Worm (Caenorhabditis elegans) whole organism, young adult: ENCODE measurements around the gene cul-2.
A peak's percentile ranks its signal among the peaks of the same experiment; 100 is the strongest.

ENCODE experiments used
- B0019.2 ChIP-seq: fragments of 200-800 bp; sonication (Bioruptor generic); conservative IDR thresholded peaks from 2 replicates; pipeline ENCODE4 v1.3.6; 2022; ENCODE audit warnings: missing genetic modification reagents, missing genetic modification characterization, missing compliant biosample characterization
- B0261.1 ChIP-seq: sonication (generic microtip); optimal IDR thresholded peaks from 2 replicates; lab custom pipeline; 2016; ENCODE audit warnings: mild to moderate bottlenecking, missing genetic modification characterization, moderate library complexity, missing compliant biosample characterization
- B0336.3 ChIP-seq: fragments of 200-800 bp; sonication (Bioruptor generic); IDR thresholded peaks from 2 replicates; pipeline ENCODE4 v1.3.6; 2022; ENCODE audit warnings: missing genetic modification characterization, missing compliant biosample characterization
- F23B12.7 ChIP-seq: sonication (generic microtip); optimal IDR thresholded peaks from 2 replicates; lab custom pipeline; 2017; ENCODE audit warnings: missing genetic modification characterization, mild to moderate bottlenecking, missing compliant biosample characterization, antibody characterized with exemption, moderate library complexity; ENCODE audit not compliant: insufficient read depth
- F57A8.1 ChIP-seq: fragments of 200-800 bp; sonication (Bioruptor generic); optimal IDR thresholded peaks from 2 replicates; lab custom pipeline; 2018; ENCODE audit warnings: mild to moderate bottlenecking, missing genetic modification characterization, moderate library complexity, missing compliant biosample characterization
- F57C9.4 ChIP-seq: sonication (generic microtip); optimal IDR thresholded peaks from 2 replicates; lab custom pipeline; 2017; ENCODE audit warnings: mild to moderate bottlenecking, missing genetic modification characterization, missing compliant biosample characterization
- K12H6.12 ChIP-seq: fragments of 200-800 bp; sonication (Bioruptor generic); optimal IDR thresholded peaks from 2 replicates; lab custom pipeline; 2018; ENCODE audit warnings: mild to moderate bottlenecking, missing genetic modification characterization, missing compliant biosample characterization
- T07F8.4 ChIP-seq: sonication (generic microtip); optimal IDR thresholded peaks from 2 replicates; lab custom pipeline; 2016; ENCODE audit warnings: mild to moderate bottlenecking, missing genetic modification characterization, moderate library complexity, missing compliant biosample characterization
- Y53F4B.3 ChIP-seq: fragments of 200-800 bp; sonication (Bioruptor generic); IDR thresholded peaks from 2 replicates; pipeline ENCODE4 v1.3.6; 2022; ENCODE audit warnings: missing genetic modification reagents, missing genetic modification characterization, missing compliant biosample characterization
- Y53G8AR.9 ChIP-seq: fragments of 200-800 bp; sonication (Bioruptor generic); conservative IDR thresholded peaks from 2 replicates; pipeline ENCODE4 v1.3.6; 2022; ENCODE audit warnings: missing genetic modification reagents, missing genetic modification characterization, missing compliant biosample characterization
- Y67H2A.10 ChIP-seq: fragments of 200-800 bp; sonication (Bioruptor generic); conservative IDR thresholded peaks from 2 replicates; pipeline ENCODE4 v1.3.6; 2022; ENCODE audit warnings: missing genetic modification reagents, missing genetic modification characterization, missing compliant biosample characterization
- akir-1 ChIP-seq: fragments of 200-800 bp; sonication (Bioruptor generic); optimal IDR thresholded peaks from 2 replicates; lab custom pipeline; 2018; ENCODE audit warnings: mild to moderate bottlenecking, missing genetic modification characterization, moderate library complexity, missing compliant biosample characterization
- athp-1 ChIP-seq: sonication (generic microtip); optimal IDR thresholded peaks from 2 replicates; lab custom pipeline; 2017; ENCODE audit warnings: mild to moderate bottlenecking, missing genetic modification characterization, missing compliant biosample characterization
- cebp-1 ChIP-seq, 2 experiments: fragments of 200-800 bp in 1 of 2; sonication (Bioruptor generic) in 1 of 2; sonication (generic microtip) in 1 of 2; IDR thresholded peaks in 1 of 2; optimal IDR thresholded peaks in 1 of 2; 2 replicates each; pipeline versions ENCODE4 v1.3.6 to Lab custom; 2017 to 2022; ENCODE audit warnings: missing compliant biosample characterization in 2 of 2, missing genetic modification characterization in 2 of 2, mild to moderate bottlenecking in 1 of 2, missing genetic modification reagents in 1 of 2, moderate library complexity in 1 of 2
- ceh-100 ChIP-seq: fragments of 200-800 bp; sonication (Bioruptor generic); IDR thresholded peaks from 2 replicates; pipeline ENCODE4 v1.3.6; 2022; ENCODE audit warnings: missing genetic modification reagents, missing genetic modification characterization, missing compliant biosample characterization
- ceh-79 ChIP-seq: sonication (generic microtip); optimal IDR thresholded peaks from 2 replicates; lab custom pipeline; 2017; ENCODE audit warnings: mild to moderate bottlenecking, missing genetic modification characterization, missing compliant biosample characterization
- chd-7 ChIP-seq: sonication (generic microtip); optimal IDR thresholded peaks from 2 replicates; lab custom pipeline; 2016; ENCODE audit warnings: mild to moderate bottlenecking, missing genetic modification characterization, moderate library complexity, missing compliant biosample characterization
- dpff-1 ChIP-seq: sonication (generic microtip); optimal IDR thresholded peaks from 2 replicates; lab custom pipeline; 2017; ENCODE audit warnings: mild to moderate bottlenecking, missing genetic modification characterization, missing compliant biosample characterization
- dpl-1 ChIP-seq: fragments of 150-350 bp; optimal IDR thresholded peaks from 2 replicates; lab custom pipeline; 2014; ENCODE audit warnings: missing biosample characterization, missing genetic modification reagents, missing genetic modification characterization
- efl-1 ChIP-seq: fragments of 150-350 bp; optimal IDR thresholded peaks from 2 replicates; lab custom pipeline; 2014; ENCODE audit warnings: missing biosample characterization, missing genetic modification reagents, missing genetic modification characterization
- egl-18 ChIP-seq: fragments of 200-800 bp; sonication (Bioruptor generic); IDR thresholded peaks from 2 replicates; pipeline ENCODE4 v1.3.6; 2022; ENCODE audit warnings: missing genetic modification reagents, missing genetic modification characterization, missing compliant biosample characterization
- egrh-3 ChIP-seq: fragments of 200-800 bp; sonication (Bioruptor generic); IDR thresholded peaks from 2 replicates; pipeline ENCODE4 v1.3.6; 2022; ENCODE audit warnings: missing genetic modification reagents, missing genetic modification characterization, missing compliant biosample characterization
- ets-4 ChIP-seq: fragments of 200-800 bp; sonication (Bioruptor generic); optimal IDR thresholded peaks from 2 replicates; lab custom pipeline; 2018; ENCODE audit warnings: mild to moderate bottlenecking, missing genetic modification characterization, missing compliant biosample characterization
- him-1 ChIP-seq: sonication (generic microtip); optimal IDR thresholded peaks from 2 replicates; lab custom pipeline; 2016; ENCODE audit warnings: missing genotype, missing genetic modification reagents, missing genetic modification characterization, missing compliant biosample characterization
- hlh-26 ChIP-seq: fragments of 200-800 bp; sonication (Bioruptor generic); conservative IDR thresholded peaks from 2 replicates; pipeline ENCODE4 v1.3.6; 2022; ENCODE audit warnings: missing genetic modification reagents, missing genetic modification characterization, missing compliant biosample characterization
- hmg-20 ChIP-seq: fragments of 200-800 bp; sonication (Bioruptor generic); IDR thresholded peaks from 2 replicates; pipeline ENCODE4 v1.3.6; 2022; ENCODE audit warnings: missing genetic modification reagents, missing genetic modification characterization, missing compliant biosample characterization
- hsf-1 ChIP-seq: fragments of 200-800 bp; sonication (Bioruptor generic); IDR thresholded peaks from 2 replicates; pipeline ENCODE4 v1.3.6; 2022; ENCODE audit warnings: missing genetic modification reagents, missing genetic modification characterization, missing compliant biosample characterization
- lin-26 ChIP-seq: fragments of 200-800 bp; sonication (Bioruptor generic); IDR thresholded peaks from 2 replicates; pipeline ENCODE4 v1.3.6; 2022; ENCODE audit warnings: missing genetic modification reagents, missing genetic modification characterization, missing compliant biosample characterization
- lin-35 ChIP-seq, 3 experiments: fragments of 150-350 bp in 2 of 3; sonication (generic microtip) in 1 of 3; optimal IDR thresholded peaks; 2 replicates each; lab custom pipeline; 2014 to 2018; ENCODE audit warnings: missing biosample characterization in 3 of 3, missing genetic modification characterization in 3 of 3, missing genetic modification reagents in 3 of 3
- lin-40 ChIP-seq: sonication (generic microtip); optimal IDR thresholded peaks from 2 replicates; lab custom pipeline; 2016; ENCODE audit warnings: missing genetic modification characterization, mild to moderate bottlenecking, missing compliant biosample characterization, missing genotype, missing genetic modification reagents
- lir-1 ChIP-seq: fragments of 200-800 bp; sonication (Bioruptor generic); conservative IDR thresholded peaks from 2 replicates; pipeline ENCODE4 v1.3.6; 2022; ENCODE audit warnings: missing genetic modification reagents, missing genetic modification characterization, missing compliant biosample characterization
- madf-10 ChIP-seq: sonication (generic microtip); optimal IDR thresholded peaks from 2 replicates; lab custom pipeline; 2016; ENCODE audit warnings: mild to moderate bottlenecking, missing genetic modification characterization, missing compliant biosample characterization
- mcd-1 ChIP-seq: fragments of 200-800 bp; sonication (Bioruptor generic); IDR thresholded peaks from 2 replicates; pipeline ENCODE4 v1.3.6; 2022; ENCODE audit warnings: missing genetic modification reagents, missing genetic modification characterization, missing compliant biosample characterization
- rcor-1 ChIP-seq: fragments of 200-800 bp; sonication (Bioruptor generic); IDR thresholded peaks from 2 replicates; pipeline ENCODE4 v1.3.6; 2022; ENCODE audit warnings: missing genetic modification reagents, missing genetic modification characterization, missing compliant biosample characterization
- rpc-1 ChIP-seq, 2 experiments: fragments of 150-350 bp in 1 of 2; sonication (generic microtip) in 1 of 2; optimal IDR thresholded peaks; 2 replicates each; lab custom pipeline; 2014 to 2018; ENCODE audit warnings: missing biosample characterization in 1 of 2, missing genetic modification characterization in 1 of 2, missing genetic modification reagents in 1 of 2, missing genotype in 1 of 2
- sea-2 ChIP-seq: fragments of 200-800 bp; sonication (Bioruptor generic); IDR thresholded peaks from 2 replicates; pipeline ENCODE4 v1.3.6; 2022; ENCODE audit warnings: missing genetic modification characterization, missing compliant biosample characterization
- snpc-1.3 ChIP-seq: sonication (generic microtip); optimal IDR thresholded peaks from 2 replicates; lab custom pipeline; 2017; ENCODE audit warnings: missing genetic modification characterization, mild to moderate bottlenecking, missing compliant biosample characterization, antibody characterized with exemption, moderate library complexity, missing genotype, missing genetic modification reagents; ENCODE audit not compliant: insufficient read depth
- snpc-4 ChIP-seq, 5 experiments: fragments of 150-350 bp in 1 of 5; sonication (generic microtip) in 4 of 5; optimal IDR thresholded peaks; 2 replicates each; lab custom pipeline; 2014 to 2018; ENCODE audit warnings: missing genetic modification characterization in 5 of 5, missing biosample characterization in 3 of 5, antibody characterized with exemption in 2 of 5, mild to moderate bottlenecking in 2 of 5, missing compliant biosample characterization in 2 of 5, missing genotype in 2 of 5, moderate library complexity in 2 of 5, missing genetic modification reagents in 1 of 5
- tlf-1 ChIP-seq: fragments of 200-800 bp; sonication (Bioruptor generic); optimal IDR thresholded peaks from 2 replicates; lab custom pipeline; 2018; ENCODE audit warnings: mild to moderate bottlenecking, missing genetic modification characterization, missing compliant biosample characterization
- unc-130 ChIP-seq: sonication (generic microtip); optimal IDR thresholded peaks from 2 replicates; lab custom pipeline; 2016; ENCODE audit warnings: missing genetic modification reagents, missing genetic modification characterization, missing compliant biosample characterization
- zfh-2 ChIP-seq: fragments of 200-800 bp; sonication (Bioruptor generic); conservative IDR thresholded peaks from 2 replicates; pipeline ENCODE4 v1.3.6; 2022; ENCODE audit warnings: missing genetic modification reagents, missing genetic modification characterization, missing compliant biosample characterization
- ztf-25 ChIP-seq: fragments of 200-800 bp; sonication (Bioruptor generic); IDR thresholded peaks from 2 replicates; pipeline ENCODE4 v1.3.6; 2022; ENCODE audit warnings: missing genetic modification reagents, missing genetic modification characterization, missing compliant biosample characterization

cul-2 gene

DNA sequence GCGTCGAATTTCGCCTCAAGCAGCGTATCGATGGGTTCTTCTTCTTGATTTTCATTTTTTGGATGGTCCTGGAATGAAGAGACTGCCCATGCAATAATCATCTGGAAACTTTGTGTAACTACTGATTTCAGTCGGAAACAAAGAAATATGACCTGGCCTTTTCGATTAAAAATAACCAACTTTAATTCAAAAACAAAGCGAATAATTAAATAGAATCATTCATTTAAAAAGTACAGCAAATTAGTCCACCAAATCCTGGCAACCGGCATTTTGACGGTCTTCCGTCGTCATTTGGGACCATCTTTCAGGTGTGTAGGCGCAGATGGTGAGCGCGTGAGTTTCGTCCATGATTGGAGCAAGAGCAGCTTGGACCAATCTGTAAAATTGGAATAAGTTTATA lies 45.5 kb upstream of the cul-2 start, which contains the start of gene acbp-5:
Gene acbp-5, minus strand, starts transcription at position 101 of the 400 bp plus-strand sequence.
- TF ChIP-seq lin-35 (GFP tag; optimal IDR thresholded peaks at IDR 0.05; lab: Kevin White, UChicago) = no peak
- TF ChIP-seq akir-1 (GFP tag; lab: Kevin White, UChicago) = no peak
- TF ChIP-seq Y67H2A.10 (GFP tag; lab: Robert Waterston, UW) = no peak
- TF ChIP-seq ceh-100 (GFP tag; lab: Robert Waterston, UW) = no peak
- TF ChIP-seq dpff-1 (tag; lab: Kevin White, UChicago) = no peak
- TF ChIP-seq ceh-79 (tag; lab: Kevin White, UChicago) = no peak
- no peak for TF ChIP-seq athp-1
- no peak for TF ChIP-seq madf-10 (tag; lab: Kevin White, UChicago)

- TF ChIP-seq F57A8.1 (GFP tag; lab: Kevin White, UChicago) (no peak), lin-26 (GFP tag; lab: Robert Waterston, UW) (no peak), F57C9.4 (tag; lab: Kevin White, UChicago) (no peak), F23B12.7 (tag; lab: Kevin White, UChicago) (no peak), unc-130 (no peak), B0336.3 (no peak), hmg-20 (GFP tag; lab: Robert Waterston, UW) (no peak), rpc-1 (optimal IDR thresholded peaks at IDR 0.05; lab: Kevin White, UChicago) (no peak), rpc-1 (tag; optimal IDR thresholded peaks at IDR 0.05; lab: Kevin White, UChicago) (no peak), snpc-4 (GFP tag; optimal IDR thresholded peaks at IDR 0.05; lab: Kevin White, UChicago) (no peak), snpc-4 (tag; optimal IDR thresholded peaks at IDR 0.05; lab: Kevin White, UChicago) (no peak), tlf-1 (no peak), chd-7 (tag; lab: Kevin White, UChicago) (no peak), hsf-1 (no peak), snpc-1.3 (tag; lab: Kevin White, UChicago) (no peak), egrh-3 (GFP tag; lab: Robert Waterston, UW) (no peak), efl-1 (GFP tag; lab: Kevin White, UChicago) (no peak), cebp-1 (GFP tag; IDR thresholded peaks at IDR 0.05; lab: Robert Waterston, UW) (no peak), cebp-1 (tag; optimal IDR thresholded peaks at IDR 0.05; lab: Kevin White, UChicago) (no peak), T07F8.4 (no peak), him-1 (tag; lab: Kevin White, UChicago) (no peak), B0261.1 (tag; lab: Kevin White, UChicago) (no peak)
Observed at ce11 chrIII:13642227-13642626, 44.8 kb upstream of the cul-2 start, which contains the start of gene T12D8.10. Gene T12D8.10 (minus strand): TSS chrIII:13642327.

- TF ChIP-seq K12H6.12 (tag; lab: Kevin White, UChicago) (no peak), egrh-3 (GFP tag; lab: Robert Waterston, UW) (peak; percentile 78; the same call in 1 of the 2 replicates), zfh-2 (GFP tag; lab: Robert Waterston, UW) (peak; percentile 91), F23B12.7 (tag; lab: Kevin White, UChicago) (no peak), mcd-1 (GFP tag; lab: Robert Waterston, UW) (0 out of 2 replicates have a peak, but pooled peaks have one; percentile 9), Y53G8AR.9 (GFP tag; lab: Robert Waterston, UW) (0 out of 2 replicates have a peak, but pooled peaks have one; percentile 11)
Observed at ce11 chrIII:13642776-13643175, 44.3 kb upstream of the cul-2 start.

ce11 chrIII:13643534-13643933 lies 43.5 kb upstream of the cul-2 start, which contains the start of the genes drr-2 and set-16:
Gene drr-2 (minus strand): TSS chrIII:13643570.
Gene set-16 (plus strand): TSS chrIII:13643916.
- TF ChIP-seq him-1 (tag; lab: Kevin White, UChicago) (peak; percentile 56), lin-40 (peak; percentile 99), sea-2 (GFP tag; lab: Robert Waterston, UW) (peak; percentile 95), dpl-1 (GFP tag; lab: Kevin White, UChicago) (peak; percentile 78), hlh-26 (GFP tag; lab: Robert Waterston, UW) (no peak), F23B12.7 (tag; lab: Kevin White, UChicago) (peak; percentile 95), zfh-2 (GFP tag; lab: Robert Waterston, UW) (peak; percentile 98), Y53F4B.3 (GFP tag; lab: Robert Waterston, UW) (peak; percentile 75), lir-1 (GFP tag; lab: Robert Waterston, UW) (peak; percentile 98), ets-4 (GFP tag; lab: Kevin White, UChicago) (peak; percentile 97), egl-18 (peak; percentile 93), dpff-1 (tag; lab: Kevin White, UChicago) (peak; percentile 90), B0019.2 (GFP tag; lab: Robert Waterston, UW) (peak; percentile 94), rcor-1 (GFP tag; lab: Robert Waterston, UW) (peak; percentile 99), ztf-25 (GFP tag; lab: Robert Waterston, UW) (no peak)
